Worm (Caenorhabditis elegans): ENCODE data around the gene nas-12.

DNA sequence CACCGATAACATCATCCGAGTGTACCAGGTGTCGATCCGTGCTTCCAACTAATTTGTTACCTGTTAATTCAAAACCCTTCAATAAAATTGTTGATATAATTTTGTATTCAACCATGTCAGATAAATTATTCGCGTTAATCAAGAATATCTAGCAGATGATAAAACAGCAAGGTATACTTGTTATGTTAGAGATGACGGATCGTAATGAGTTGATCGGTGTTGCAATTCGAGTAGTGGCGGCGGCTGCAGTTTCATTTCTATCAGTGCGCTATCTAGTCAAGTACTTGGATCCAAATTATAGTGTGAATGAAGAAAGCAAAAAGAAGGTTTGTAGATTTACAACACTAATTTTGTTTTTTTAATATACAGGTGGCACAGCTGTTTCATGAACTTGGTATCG is 46.0 kb upstream of the nas-12 start, which contains the start of gene mspn-1:
- TF ChIP-seq lin-39 (tag; optimal IDR thresholded peaks at IDR 0.05): no peak
- no peak for TF ChIP-seq ceh-16 (tag; optimal IDR thresholded peaks at IDR 0.05)
- no peak for TF ChIP-seq unc-39 (tag; optimal IDR thresholded peaks at IDR 0.05)
- no peak for TF ChIP-seq fos-1 (tag; optimal IDR thresholded peaks at IDR 0.05)

Measured in whole organism, L2 larva.